Worm (Caenorhabditis elegans) whole organism, L4 larva: ENCODE results near the gene gldi-6.
A peak's percentile ranks its signal among the peaks of the same experiment; 100 is the strongest.
"Not testable (repeated sequence)": the region's sequence is repeated elsewhere in the genome, so short reads cannot be mapped to it uniquely, and the experiment has no call there.

Source experiments
- F44E2.7 ChIP-seq: fragments of 200-800 bp; sonication (Bioruptor generic); IDR thresholded peaks from 2 replicates; pipeline ENCODE4 v2.1.2; 2022; ENCODE audit warnings: missing genetic modification characterization, missing compliant biosample characterization
- F49E8.2 ChIP-seq: sonication (generic microtip); optimal IDR thresholded peaks from 2 replicates; lab custom pipeline; 2016; ENCODE audit warnings: missing compliant biosample characterization, mild to moderate bottlenecking, missing genetic modification characterization, borderline replicate concordance
- R02D3.7 ChIP-seq: fragments of 150-350 bp; sonication (generic microtip); optimal IDR thresholded peaks from 3 replicates; lab custom pipeline; 2014; ENCODE audit warnings: missing biosample characterization, missing genetic modification characterization
- T26A8.4 ChIP-seq: fragments of 200-800 bp; sonication (Bioruptor generic); IDR thresholded peaks from 2 replicates; pipeline ENCODE4 v1.3.6; 2022; ENCODE audit warnings: missing genetic modification characterization, missing compliant biosample characterization
- Y75B8A.6 ChIP-seq: fragments of 200-800 bp; sonication (Bioruptor generic); IDR thresholded peaks from 2 replicates; pipeline ENCODE4 v1.3.6; 2022; ENCODE audit warnings: missing genetic modification reagents, missing genetic modification characterization, missing compliant biosample characterization
- aha-1 ChIP-seq: fragments of 150-350 bp; peaks from one replicate; lab custom pipeline; 2014; ENCODE audit warnings: missing biosample characterization, missing genetic modification characterization
- aly-2 ChIP-seq: sonication (generic microtip); optimal IDR thresholded peaks from 2 replicates; lab custom pipeline; 2018; ENCODE audit warnings: missing biosample characterization, missing genetic modification characterization
- arid-1 ChIP-seq: fragments of 200-800 bp; sonication (Bioruptor generic); conservative IDR thresholded peaks from 2 replicates; pipeline ENCODE4 v1.3.6; 2022; ENCODE audit warnings: missing genetic modification reagents, missing genetic modification characterization, missing compliant biosample characterization
- attf-4 ChIP-seq: sonication (generic microtip); optimal IDR thresholded peaks from 3 replicates; lab custom pipeline; 2017; ENCODE audit warnings: missing biosample characterization, missing genetic modification characterization
- daf-19 ChIP-seq: fragments of 200-800 bp; sonication (Bioruptor generic); conservative IDR thresholded peaks from 2 replicates; pipeline ENCODE4 v1.3.6; 2022; ENCODE audit warnings: missing genetic modification characterization, missing compliant biosample characterization
- dmd-9 ChIP-seq: fragments of 200-800 bp; sonication (Bioruptor generic); IDR thresholded peaks from 2 replicates; pipeline ENCODE4 v1.3.6; 2022; ENCODE audit warnings: missing genetic modification reagents, missing genetic modification characterization, missing compliant biosample characterization
- dpl-1 ChIP-seq: fragments of 150-350 bp; optimal IDR thresholded peaks from 2 replicates; lab custom pipeline; 2014; ENCODE audit warnings: missing biosample characterization, missing genetic modification reagents, missing genetic modification characterization
- dve-1 ChIP-seq: sonication (generic microtip); optimal IDR thresholded peaks from 2 replicates; lab custom pipeline; 2017; ENCODE audit warnings: antibody characterized with exemption, mild to moderate bottlenecking, missing genetic modification characterization, missing compliant biosample characterization; ENCODE audit not compliant: insufficient read depth
- egl-27 ChIP-seq: sonication (generic microtip); optimal IDR thresholded peaks from 3 replicates; lab custom pipeline; 2017; ENCODE audit warnings: missing biosample characterization, missing genetic modification reagents, missing genetic modification characterization
- hif-1 ChIP-seq, 2 experiments: sonication (generic microtip); optimal IDR thresholded peaks; 2 replicates each; lab custom pipeline; 2016 to 2017; ENCODE audit warnings: missing compliant biosample characterization in 2 of 2, missing genetic modification characterization in 2 of 2, missing genetic modification reagents in 2 of 2, missing genotype in 2 of 2, mild to moderate bottlenecking in 1 of 2
- lin-15B ChIP-seq: fragments of 150-350 bp; sonication (generic microtip); optimal IDR thresholded peaks from 3 replicates; lab custom pipeline; 2014; ENCODE audit warnings: missing biosample characterization, missing genetic modification characterization
- lir-3 ChIP-seq: sonication (generic microtip); optimal IDR thresholded peaks from 2 replicates; lab custom pipeline; 2016; ENCODE audit warnings: mild to moderate bottlenecking, missing genetic modification characterization, missing compliant biosample characterization
- madf-5 ChIP-seq, 2 experiments: fragments of 200-800 bp; sonication (Bioruptor generic); IDR thresholded peaks; 2 replicates each; pipeline ENCODE4 v1.3.6; 2022; ENCODE audit warnings: missing compliant biosample characterization in 2 of 2, missing genetic modification characterization in 2 of 2
- mep-1 ChIP-seq: fragments of 150-350 bp; sonication (generic microtip); optimal IDR thresholded peaks from 3 replicates; lab custom pipeline; 2014; ENCODE audit warnings: missing biosample characterization, missing genetic modification characterization
- nhr-102 ChIP-seq: sonication (generic microtip); optimal IDR thresholded peaks from 2 replicates; lab custom pipeline; 2016; ENCODE audit warnings: mild to moderate bottlenecking, missing genetic modification characterization, moderate library complexity, missing compliant biosample characterization
- nhr-11 ChIP-seq: fragments of 150-350 bp; optimal IDR thresholded peaks from 2 replicates; lab custom pipeline; 2014; ENCODE audit warnings: missing biosample characterization, missing genetic modification characterization
- nhr-28 ChIP-seq: fragments of 150-350 bp; optimal IDR thresholded peaks from 2 replicates; lab custom pipeline; 2014; ENCODE audit warnings: missing biosample characterization, missing genetic modification characterization
- nhr-76 ChIP-seq: fragments of 150-350 bp; optimal IDR thresholded peaks from 2 replicates; lab custom pipeline; 2014; ENCODE audit warnings: missing biosample characterization, missing genetic modification characterization
- saeg-2 ChIP-seq: fragments of 200-800 bp; sonication (Bioruptor generic); IDR thresholded peaks from 2 replicates; pipeline ENCODE4 v1.3.6; 2022; ENCODE audit warnings: missing genetic modification reagents, missing genetic modification characterization, missing compliant biosample characterization
- sdz-12 ChIP-seq: fragments of 200-800 bp; sonication (Bioruptor generic); optimal IDR thresholded peaks from 2 replicates; lab custom pipeline; 2018; ENCODE audit warnings: mild to moderate bottlenecking, missing genetic modification characterization, missing compliant biosample characterization
- skn-1 ChIP-seq: fragments of 150-350 bp; optimal IDR thresholded peaks from 2 replicates; lab custom pipeline; 2014; ENCODE audit warnings: missing biosample characterization, missing genetic modification characterization
- snpc-4 ChIP-seq: fragments of 150-350 bp; optimal IDR thresholded peaks from 2 replicates; lab custom pipeline; 2014; ENCODE audit warnings: missing biosample characterization, missing genetic modification characterization
- spr-3 ChIP-seq: fragments of 200-800 bp; sonication (Bioruptor generic); optimal IDR thresholded peaks from 2 replicates; lab custom pipeline; 2018; ENCODE audit warnings: mild to moderate bottlenecking, missing genetic modification characterization, missing compliant biosample characterization
- tag-97 ChIP-seq: fragments of 200-800 bp; sonication (Bioruptor generic); IDR thresholded peaks from 2 replicates; pipeline ENCODE4 v1.3.6; 2022; ENCODE audit warnings: missing genetic modification characterization, missing compliant biosample characterization
- tra-1 ChIP-seq: fragments of 200-800 bp; sonication (Bioruptor generic); IDR thresholded peaks from 2 replicates; pipeline ENCODE4 v1.3.6; 2022; ENCODE audit warnings: missing genetic modification reagents, missing genetic modification characterization, missing compliant biosample characterization
- unc-130 ChIP-seq: sonication (generic microtip); optimal IDR thresholded peaks from 2 replicates; lab custom pipeline; 2016; ENCODE audit warnings: missing genetic modification reagents, missing genetic modification characterization, missing compliant biosample characterization
- unc-62 ChIP-seq, 3 experiments: fragments of 150-350 bp in 1 of 3; sonication (generic microtip); optimal IDR thresholded peaks in 2 of 3; peaks in 1 of 3; 1 replicate in 1 of 3; 2 replicates in 2 of 3; lab custom pipeline; 2014 to 2017; ENCODE audit warnings: missing biosample characterization in 3 of 3, missing genetic modification characterization in 3 of 3, missing genetic modification reagents in 3 of 3, missing genotype in 1 of 3
- zag-1 ChIP-seq: fragments of 150-350 bp; optimal IDR thresholded peaks from 2 replicates; lab custom pipeline; 2014; ENCODE audit warnings: missing biosample characterization, missing genetic modification characterization
- ztf-11 ChIP-seq: fragments of 150-350 bp; optimal IDR thresholded peaks from 2 replicates; lab custom pipeline; 2014; ENCODE audit warnings: missing biosample characterization, missing genetic modification characterization
- ztf-7 ChIP-seq: fragments of 150-350 bp; optimal IDR thresholded peaks from 2 replicates; lab custom pipeline; 2014; ENCODE audit warnings: missing biosample characterization, missing genetic modification characterization

Gene gldi-6

DNA sequence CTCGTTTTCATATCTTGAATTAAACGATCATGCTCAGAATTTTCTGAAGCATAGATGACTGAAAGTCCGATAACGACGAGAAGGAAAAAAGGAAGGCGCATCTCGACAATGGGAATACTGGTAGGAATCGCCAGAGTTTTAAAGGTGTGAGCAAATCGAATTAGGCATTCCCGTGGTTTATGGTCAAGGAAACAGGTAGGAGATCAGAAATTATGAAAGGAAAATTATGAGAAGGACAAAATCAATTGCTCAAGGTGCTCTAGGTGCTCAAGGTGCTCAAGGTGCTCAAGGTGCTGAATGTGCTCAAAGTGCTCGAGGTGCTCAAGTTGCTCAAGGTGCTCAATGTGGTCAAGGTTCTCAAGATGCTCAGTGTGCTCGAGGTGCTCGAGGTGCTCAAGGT, 17.8 kb downstream of the gldi-6 start, which contains the start of gene C16C8.10:
Gene C16C8.10 (minus strand): TSS at position 101 of the 400 bp plus-strand sequence.
- peak in 1 of 2 experiments; percentile 23 for TF ChIP-seq unc-62 (GFP tag; optimal IDR thresholded peaks at IDR 0.05 in 1 of 2; lab: Kevin White, UChicago)
- not testable (repeated sequence) for TF ChIP-seq unc-62 (tag; optimal IDR thresholded peaks at IDR 0.05; lab: Kevin White, UChicago)
- TF ChIP-seq, all 104 proteins: peak for 1; not testable (repeated sequence) for 103

DNA sequence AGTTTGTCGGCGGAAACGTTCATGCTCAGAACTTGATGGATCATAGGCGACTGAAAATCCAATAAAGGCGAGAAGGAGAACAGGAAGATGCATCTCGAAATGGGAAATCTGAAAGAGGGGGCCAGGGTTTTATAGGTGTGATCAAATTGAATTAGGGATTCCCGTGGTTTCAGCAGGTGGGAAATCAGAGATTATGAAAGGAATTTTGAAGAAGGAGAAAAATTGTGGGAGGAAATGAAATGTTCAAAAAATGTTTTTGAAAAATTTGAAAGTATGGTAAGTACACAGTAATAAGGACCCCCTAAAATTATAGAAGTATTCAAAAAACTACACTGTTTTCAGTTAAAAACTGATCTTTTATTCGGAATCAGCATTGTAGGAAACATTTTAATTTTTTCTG, 23.8 kb downstream of the gldi-6 start, which contains the start of gene Y49F6B.20:
Gene Y49F6B.20 (minus strand): TSS at position 101 of the 400 bp plus-strand sequence.
- TF ChIP-seq tag-97, result no peak
- no peak for TF ChIP-seq sdz-12
- TF ChIP-seq dpl-1, result no peak
- no peak for TF ChIP-seq R02D3.7 (tag; lab: Kevin White, UChicago)
- no peak for TF ChIP-seq skn-1 (tag; lab: Kevin White, UChicago)
- no peak for TF ChIP-seq aly-2 (tag; lab: Kevin White, UChicago)
- TF ChIP-seq dve-1, result no peak
- no peak for TF ChIP-seq nhr-11 (tag; lab: Kevin White, UChicago)
- TF ChIP-seq Y75B8A.6, result no peak
- TF ChIP-seq hif-1 (tag; optimal IDR thresholded peaks at IDR 0.05; lab: Kevin White, UChicago), result no peak
- no peak for TF ChIP-seq dmd-9 (GFP tag; lab: Robert Waterston, UW)
- TF ChIP-seq nhr-102 (tag; lab: Kevin White, UChicago), result no peak

DNA sequence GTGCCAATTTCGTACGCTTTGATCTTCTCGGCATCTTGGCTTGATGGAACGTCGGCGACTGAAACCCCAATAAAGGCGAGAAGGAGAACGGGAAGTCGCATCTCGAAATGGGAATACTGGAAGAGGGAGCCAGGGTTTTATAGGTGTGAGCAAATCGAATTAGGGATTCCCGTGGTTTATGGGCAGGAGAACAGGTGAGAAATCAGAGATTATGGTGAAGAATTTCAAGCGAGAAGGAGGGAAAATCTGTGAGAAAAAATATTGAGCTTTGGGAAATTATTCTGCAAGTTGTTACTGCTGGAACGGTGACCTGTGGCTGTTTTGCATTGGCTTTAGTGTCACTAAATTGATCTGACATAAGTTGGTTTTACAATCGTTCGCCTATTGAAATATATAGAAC, 24.9 kb downstream of the gldi-6 start, which contains the start of gene Y49F6B.13:
Gene Y49F6B.13 (minus strand): TSS at position 101 of the 400 bp plus-strand sequence.
- TF ChIP-seq aha-1 (tag; lab: Kevin White, UChicago) (peak; percentile 17), spr-3 (no peak)

DNA sequence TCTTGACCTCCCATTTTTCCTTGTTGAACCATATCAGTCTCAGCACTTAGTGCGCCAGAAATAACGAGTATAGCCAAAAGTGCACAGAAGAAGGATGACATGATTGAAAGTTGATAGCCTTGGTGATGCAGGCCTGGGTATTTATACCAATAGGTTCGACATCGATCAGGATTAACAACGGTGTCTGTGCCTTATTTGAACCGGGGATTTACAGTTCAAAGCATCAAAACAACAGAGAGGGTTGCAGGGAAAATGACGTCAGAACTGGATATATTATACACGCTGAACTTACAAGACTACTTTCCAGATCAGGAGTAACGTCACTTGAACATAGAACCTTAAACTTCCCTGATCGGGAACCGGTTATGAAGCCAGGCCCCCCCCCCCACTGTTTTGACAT, 25.6 kb downstream of the gldi-6 start, which contains the start of gene Y49F6B.12:
Gene Y49F6B.12 (minus strand): TSS at position 101 of the 400 bp plus-strand sequence.
- TF ChIP-seq aha-1 (tag; lab: Kevin White, UChicago) (peak; percentile 45), zag-1 (tag; lab: Kevin White, UChicago) (no peak), egl-27 (tag; lab: Kevin White, UChicago) (no peak)

DNA sequence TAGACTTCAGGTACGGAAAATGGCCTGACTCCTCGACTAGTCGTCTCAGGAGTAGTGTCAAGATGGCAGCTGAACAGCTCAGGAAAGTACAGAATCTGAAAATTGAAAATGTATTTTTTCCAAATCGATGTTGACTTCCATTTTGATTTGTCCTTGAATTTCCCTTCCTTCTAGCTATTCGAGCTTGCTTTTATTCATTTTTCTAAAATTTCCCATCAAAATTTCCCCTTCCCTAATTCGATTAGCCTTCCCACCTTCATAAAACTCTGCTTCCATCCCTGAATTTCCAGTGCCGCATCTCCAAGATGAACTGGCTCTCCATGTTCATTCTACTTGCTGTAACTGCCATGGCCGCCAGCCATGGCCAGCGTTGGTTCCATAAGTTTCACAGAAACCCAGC, 26.1 kb downstream of the gldi-6 start, which contains the start of gene Y49F6B.6:
Gene Y49F6B.6 (plus strand): TSS at position 301 of the 400 bp plus-strand sequence.
- no peak for TF ChIP-seq tra-1 (GFP tag; lab: Robert Waterston, UW)
- TF ChIP-seq nhr-11 (tag; lab: Kevin White, UChicago), result no peak
- no peak for TF ChIP-seq F44E2.7 (GFP tag; lab: Robert Waterston, UW)
- no peak for TF ChIP-seq daf-19 (GFP tag; lab: Robert Waterston, UW)
- no peak for TF ChIP-seq dmd-9 (GFP tag; lab: Robert Waterston, UW)
- no peak for TF ChIP-seq unc-130 (GFP tag; lab: Kevin White, UChicago)
- no peak for TF ChIP-seq ztf-7 (tag; lab: Kevin White, UChicago)
- TF ChIP-seq madf-5 (GFP tag; IDR thresholded peaks at IDR 0.05; lab: Robert Waterston, UW), result no peak
- no peak for TF ChIP-seq nhr-76 (tag; lab: Kevin White, UChicago)
- TF ChIP-seq attf-4 (tag; lab: Kevin White, UChicago), result no peak

DNA sequence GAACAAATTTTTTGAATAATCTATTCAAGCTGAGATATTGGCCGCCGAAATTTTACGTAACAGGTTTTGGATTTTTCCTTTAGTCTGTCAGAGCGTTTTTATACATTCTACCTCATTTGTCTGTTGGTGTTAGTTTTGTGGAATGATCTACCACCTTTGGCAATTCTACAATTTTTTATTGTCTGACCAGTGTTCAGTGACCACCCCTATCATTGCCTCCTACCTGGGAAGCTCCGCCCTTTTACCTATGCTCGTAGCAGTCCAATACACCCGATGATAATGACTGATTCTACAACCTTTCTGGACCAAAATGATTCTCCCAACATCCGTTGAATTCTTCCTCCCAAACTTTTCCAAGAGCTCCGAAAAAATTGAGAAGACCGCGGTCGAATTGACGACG, 27.0 kb downstream of the gldi-6 start, which contains the start of gene sdz-32:
Gene sdz-32 (plus strand): TSS at position 301 of the 400 bp plus-strand sequence.
- no peak for TF ChIP-seq mep-1 (tag; lab: Kevin White, UChicago)
- no peak for TF ChIP-seq ztf-11 (tag; lab: Kevin White, UChicago)
- no peak for TF ChIP-seq snpc-4 (tag; lab: Kevin White, UChicago)
- no peak for TF ChIP-seq nhr-28 (tag; lab: Kevin White, UChicago)
- TF ChIP-seq arid-1 (GFP tag; lab: Robert Waterston, UW), result no peak
- no peak for TF ChIP-seq tra-1 (GFP tag; lab: Robert Waterston, UW)
- no peak for TF ChIP-seq lin-15B
- no peak for TF ChIP-seq F49E8.2 (tag; lab: Kevin White, UChicago)
- no peak for TF ChIP-seq lir-3
- no peak for TF ChIP-seq T26A8.4 (GFP tag; lab: Robert Waterston, UW)
- TF ChIP-seq saeg-2 (GFP tag; lab: Robert Waterston, UW), result no peak
